Fruit fly (Drosophila melanogaster): ENCODE results near the gene CG15478.

dm6 chrX:7692740-7693064 is 25.0 kb downstream of the CG15478 start:
- TF ChIP-seq ttk (optimal IDR thresholded peaks at IDR 0.05) (no peak), insv (optimal IDR thresholded peaks at IDR 0.05) (no peak), h (optimal IDR thresholded peaks at IDR 0.05) (no peak), psq (optimal IDR thresholded peaks at IDR 0.05) (no peak), Myc (optimal IDR thresholded peaks at IDR 0.05) (no peak), Sin3A (optimal IDR thresholded peaks at IDR 0.05) (no peak)

All from Kc167 (cell line).